Worm (Caenorhabditis elegans) whole organism, L3 larva: Measurements from ENCODE around the gene dim-1.
A peak's percentile ranks its signal among the peaks of the same experiment; 100 is the strongest.

Source experiments
- ZK546.5 ChIP-seq: sonication (generic microtip); optimal IDR thresholded peaks from 2 replicates; lab custom pipeline; 2017; ENCODE audit warnings: missing biosample characterization, missing genetic modification characterization
- aly-2 ChIP-seq: fragments of 150-350 bp; optimal IDR thresholded peaks from 2 replicates; lab custom pipeline; 2014; ENCODE audit warnings: missing biosample characterization, missing genetic modification characterization
- ama-1 ChIP-seq: fragments of 150-350 bp; optimal IDR thresholded peaks from 2 replicates; lab custom pipeline; 2018
- ceh-16 ChIP-seq: sonication (generic microtip); optimal IDR thresholded peaks from 2 replicates; lab custom pipeline; 2017; ENCODE audit warnings: missing biosample characterization, missing genetic modification characterization
- ceh-28 ChIP-seq: fragments of 150-350 bp; optimal IDR thresholded peaks from 2 replicates; lab custom pipeline; 2014; ENCODE audit warnings: missing biosample characterization, missing genetic modification reagents, missing genetic modification characterization
- ceh-9 ChIP-seq: sonication (generic microtip); optimal IDR thresholded peaks from 2 replicates; lab custom pipeline; 2018; ENCODE audit warnings: missing biosample characterization, missing genetic modification characterization
- daf-12 ChIP-seq: fragments of 150-350 bp; optimal IDR thresholded peaks from 2 replicates; lab custom pipeline; 2014; ENCODE audit warnings: missing biosample characterization, missing genetic modification reagents, missing genetic modification characterization
- egl-27 ChIP-seq: sonication (generic microtip); optimal IDR thresholded peaks from 4 replicates; lab custom pipeline; 2017; ENCODE audit warnings: missing biosample characterization, missing genetic modification reagents, missing genetic modification characterization
- egl-5 ChIP-seq: fragments of 150-350 bp; optimal IDR thresholded peaks from 2 replicates; lab custom pipeline; 2017; ENCODE audit warnings: missing biosample characterization, missing genetic modification reagents, missing genetic modification characterization, inconsistent platforms
- elt-1 ChIP-seq: fragments of 150-350 bp; optimal IDR thresholded peaks from 2 replicates; lab custom pipeline; 2014; ENCODE audit warnings: missing biosample characterization, missing genetic modification characterization
- elt-2 ChIP-seq: sonication (generic microtip); optimal IDR thresholded peaks from 2 replicates; lab custom pipeline; 2016; ENCODE audit warnings: missing genetic modification reagents, mild to moderate bottlenecking, missing genetic modification characterization, missing compliant biosample characterization
- elt-3 ChIP-seq, 3 experiments: fragments of 150-350 bp in 1 of 3; sonication (generic microtip) in 2 of 3; optimal IDR thresholded peaks; 2 replicates in 2 of 3; 4 replicates in 1 of 3; lab custom pipeline; 2014 to 2017; ENCODE audit warnings: missing biosample characterization in 3 of 3, missing genetic modification characterization in 3 of 3
- fkh-10 ChIP-seq: sonication (generic microtip); optimal IDR thresholded peaks from 2 replicates; lab custom pipeline; 2017; ENCODE audit warnings: missing biosample characterization, missing genetic modification reagents, missing genetic modification characterization
- fkh-2 ChIP-seq: fragments of 150-350 bp; optimal IDR thresholded peaks from 2 replicates; lab custom pipeline; 2014; ENCODE audit warnings: missing biosample characterization, missing genetic modification reagents, missing genetic modification characterization
- fos-1 ChIP-seq: fragments of 150-350 bp; optimal IDR thresholded peaks from 2 replicates; lab custom pipeline; 2014; ENCODE audit warnings: missing biosample characterization, missing genetic modification characterization
- hmg-11 ChIP-seq: sonication (generic microtip); optimal IDR thresholded peaks from 2 replicates; lab custom pipeline; 2016; ENCODE audit warnings: missing genetic modification characterization, missing compliant biosample characterization
- jun-1 ChIP-seq: fragments of 150-350 bp; optimal IDR thresholded peaks from 2 replicates; lab custom pipeline; 2014; ENCODE audit warnings: missing biosample characterization, missing genetic modification reagents, missing genetic modification characterization
- lin-15B ChIP-seq: fragments of 150-350 bp; optimal IDR thresholded peaks from 2 replicates; lab custom pipeline; 2014; ENCODE audit warnings: missing biosample characterization, missing genetic modification characterization
- lin-39 ChIP-seq: fragments of 150-350 bp; optimal IDR thresholded peaks from 2 replicates; lab custom pipeline; 2018; ENCODE audit warnings: missing biosample characterization, missing genetic modification reagents, missing genetic modification characterization
- lsy-12 ChIP-seq: sonication (generic microtip); optimal IDR thresholded peaks from 2 replicates; lab custom pipeline; 2016; ENCODE audit warnings: mild to moderate bottlenecking, missing genetic modification characterization, missing compliant biosample characterization
- mdl-1 ChIP-seq: fragments of 150-350 bp; optimal IDR thresholded peaks from 2 replicates; lab custom pipeline; 2014; ENCODE audit warnings: missing biosample characterization, missing genetic modification characterization
- mml-1 ChIP-seq: fragments of 150-350 bp; sonication (generic microtip); optimal IDR thresholded peaks from 3 replicates; lab custom pipeline; 2014; ENCODE audit warnings: missing biosample characterization, missing genetic modification characterization
- nfya-1 ChIP-seq: sonication (generic microtip); optimal IDR thresholded peaks from 2 replicates; lab custom pipeline; 2017; ENCODE audit warnings: missing genetic modification characterization, mild to moderate bottlenecking, missing compliant biosample characterization, antibody characterized with exemption, moderate library complexity; ENCODE audit not compliant: insufficient read depth
- nhr-11 ChIP-seq: fragments of 150-350 bp; optimal IDR thresholded peaks from 2 replicates; lab custom pipeline; 2014; ENCODE audit warnings: missing biosample characterization, missing genetic modification characterization
- nhr-12 ChIP-seq: fragments of 150-350 bp; optimal IDR thresholded peaks from 2 replicates; lab custom pipeline; 2014; ENCODE audit warnings: missing biosample characterization, missing genetic modification characterization
- nhr-23 ChIP-seq: fragments of 150-350 bp; optimal IDR thresholded peaks from 2 replicates; lab custom pipeline; 2014; ENCODE audit warnings: missing biosample characterization, missing genetic modification reagents, missing genetic modification characterization
- nhr-25 ChIP-seq: sonication (generic microtip); optimal IDR thresholded peaks from 2 replicates; lab custom pipeline; 2017; ENCODE audit warnings: missing biosample characterization, missing genetic modification characterization
- nhr-43 ChIP-seq: sonication (generic microtip); optimal IDR thresholded peaks from 2 replicates; lab custom pipeline; 2016; ENCODE audit warnings: mild to moderate bottlenecking, missing genetic modification characterization, missing compliant biosample characterization; ENCODE audit not compliant: poor library complexity, severe bottlenecking
- nhr-67 ChIP-seq: fragments of 150-350 bp; optimal IDR thresholded peaks from 2 replicates; lab custom pipeline; 2014; ENCODE audit warnings: missing biosample characterization, missing genetic modification characterization
- nhr-76 ChIP-seq: fragments of 150-350 bp; sonication (generic microtip); optimal IDR thresholded peaks from 5 replicates; lab custom pipeline; 2014; ENCODE audit warnings: missing biosample characterization, missing genetic modification characterization
- nhr-77 ChIP-seq: fragments of 150-350 bp; optimal IDR thresholded peaks from 2 replicates; lab custom pipeline; 2014; ENCODE audit warnings: missing biosample characterization, missing genetic modification characterization
- pha-4 ChIP-seq: fragments of 150-350 bp; optimal IDR thresholded peaks from 2 replicates; lab custom pipeline; 2014; ENCODE audit warnings: missing biosample characterization, missing genetic modification reagents, missing genetic modification characterization
- pqm-1 ChIP-seq: fragments of 150-350 bp; optimal IDR thresholded peaks from 2 replicates; lab custom pipeline; 2017; ENCODE audit warnings: missing biosample characterization, missing genetic modification characterization, inconsistent platforms
- skn-1 ChIP-seq: fragments of 150-350 bp; optimal IDR thresholded peaks from 2 replicates; lab custom pipeline; 2014; ENCODE audit warnings: missing biosample characterization, missing genetic modification characterization
- snpc-4 ChIP-seq: fragments of 150-350 bp; optimal IDR thresholded peaks from 2 replicates; lab custom pipeline; 2014; ENCODE audit warnings: missing biosample characterization, missing genetic modification characterization
- unc-62 ChIP-seq: fragments of 150-350 bp; sonication (generic microtip); optimal IDR thresholded peaks from 4 replicates; lab custom pipeline; 2014; ENCODE audit warnings: missing biosample characterization, missing genetic modification reagents, missing genetic modification characterization
- zag-1 ChIP-seq: fragments of 150-350 bp; optimal IDR thresholded peaks from 2 replicates; lab custom pipeline; 2014; ENCODE audit warnings: missing biosample characterization, missing genetic modification characterization
- ztf-11 ChIP-seq: fragments of 150-350 bp; optimal IDR thresholded peaks from 2 replicates; lab custom pipeline; 2014; ENCODE audit warnings: missing biosample characterization, missing genetic modification characterization

The dim-1 gene

DNA sequence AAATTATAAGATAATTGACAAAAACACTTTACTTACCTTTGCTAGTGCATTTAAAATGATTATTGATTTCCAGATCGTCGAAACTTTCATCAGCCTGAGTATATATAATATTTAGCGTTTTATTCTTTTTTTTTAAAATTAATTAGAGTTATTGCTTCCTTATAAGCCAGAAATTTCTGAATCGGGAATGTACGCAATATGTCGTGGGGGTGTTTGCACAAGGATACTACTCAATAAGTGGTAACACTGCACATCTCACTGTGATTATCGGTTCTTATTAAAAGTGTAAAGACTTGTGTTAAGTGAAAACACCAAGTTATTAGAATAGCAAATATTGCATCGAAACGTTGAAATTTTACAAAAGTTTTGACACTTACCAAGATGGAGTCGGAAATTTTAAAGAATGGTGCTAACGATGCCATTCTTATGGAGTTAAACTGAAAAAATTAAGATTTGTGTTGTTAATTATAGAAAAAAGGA, at the start of gene dim-1:
dim-1 (minus strand) TSS at position 430 of the 480 bp plus-strand sequence.
- peak; percentile 10 for TF ChIP-seq nfya-1 (tag; lab: Kevin White, UChicago)
- no peak for TF ChIP-seq lin-15B (tag; lab: Kevin White, UChicago)
- no peak for TF ChIP-seq nhr-25 (tag; lab: Kevin White, UChicago)
- no peak for TF ChIP-seq egl-27 (tag; lab: Kevin White, UChicago)
- no peak for TF ChIP-seq fkh-2 (tag; lab: Kevin White, UChicago)
- TF ChIP-seq ceh-28 (tag; lab: Kevin White, UChicago): peak; percentile 57
- no peak for TF ChIP-seq pha-4 (tag; lab: Kevin White, UChicago)
- TF ChIP-seq snpc-4 (tag; lab: Kevin White, UChicago): peak; percentile 0
- TF ChIP-seq ceh-16: no peak
- TF ChIP-seq unc-62: no peak
- TF ChIP-seq ZK546.5 (tag; lab: Kevin White, UChicago): no peak
- no peak for TF ChIP-seq fos-1
- no peak for TF ChIP-seq nhr-12
- no peak for TF ChIP-seq ama-1 (lab: Kevin White, UChicago)

- TF ChIP-seq nhr-43 (tag; lab: Kevin White, UChicago) (peak; percentile 57), elt-2 (tag; lab: Kevin White, UChicago) (no peak), nhr-25 (tag; lab: Kevin White, UChicago) (peak; percentile 24), fkh-2 (tag; lab: Kevin White, UChicago) (no peak), ceh-28 (tag; lab: Kevin White, UChicago) (peak; percentile 51), lin-15B (tag; lab: Kevin White, UChicago) (no peak), jun-1 (tag; lab: Kevin White, UChicago) (peak; percentile 13), hmg-11 (tag; lab: Kevin White, UChicago) (peak; percentile 49), nfya-1 (tag; lab: Kevin White, UChicago) (peak; percentile 6)
Observed at ce11 chrX:8103899-8104298, 45.9 kb upstream of the dim-1 start, which contains the start of gene K07E3.2. Gene K07E3.2 (plus strand): TSS chrX:8104298.

- no peak for TF ChIP-seq nhr-77 (tag; lab: Kevin White, UChicago)
- TF ChIP-seq elt-2 (tag; lab: Kevin White, UChicago): peak; percentile 85
- no peak for TF ChIP-seq nhr-12
- peak; percentile 46 for TF ChIP-seq pqm-1 (tag; lab: Kevin White, UChicago)
- no peak for TF ChIP-seq ceh-9 (tag; lab: Kevin White, UChicago)
- TF ChIP-seq, all 47 proteins: peak for 2
Observed at ce11 chrX:8098813-8099360, 40.9 kb upstream of the dim-1 start, which contains the start of gene catp-5. Gene catp-5 (minus strand): TSS chrX:8098863.

DNA sequence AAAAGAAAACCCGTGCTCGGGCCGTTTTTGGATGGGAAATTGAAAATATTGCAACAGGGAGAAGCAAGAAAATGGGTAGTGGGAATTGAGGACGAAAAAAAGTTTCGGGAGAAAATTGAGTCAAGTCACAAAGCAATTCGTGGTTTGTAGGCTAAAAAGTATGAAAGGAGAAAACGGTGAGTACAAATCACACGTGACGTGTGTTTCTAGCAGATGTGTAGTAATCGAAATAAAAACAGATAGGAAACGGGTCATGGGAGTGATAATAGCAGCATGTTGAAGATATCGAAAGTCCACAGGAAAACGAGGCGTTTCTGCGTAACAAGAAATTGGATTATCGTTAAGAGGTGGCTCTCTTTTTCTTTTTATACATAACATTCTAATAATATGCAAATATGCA, 31.9 kb upstream of the dim-1 start:
- TF ChIP-seq nhr-77 (tag; lab: Kevin White, UChicago) (no peak), nhr-43 (tag; lab: Kevin White, UChicago) (peak; percentile 50), nhr-11 (tag; lab: Kevin White, UChicago) (peak; percentile 77), elt-2 (tag; lab: Kevin White, UChicago) (peak; percentile 30), nhr-76 (tag; lab: Kevin White, UChicago) (no peak), fkh-10 (GFP tag; lab: Kevin White, UChicago) (peak; percentile 31), nfya-1 (tag; lab: Kevin White, UChicago) (peak; percentile 12)

- no peak for TF ChIP-seq elt-1 (tag; lab: Kevin White, UChicago)
- TF ChIP-seq ceh-16: no peak
- TF ChIP-seq aly-2 (tag; lab: Kevin White, UChicago): no peak
- TF ChIP-seq nhr-12: no peak
- peak; percentile 11 for TF ChIP-seq jun-1 (tag; lab: Kevin White, UChicago)
- TF ChIP-seq ceh-9 (tag; lab: Kevin White, UChicago): no peak
- no peak for TF ChIP-seq daf-12
- no peak for TF ChIP-seq lin-39 (tag; lab: Kevin White, UChicago)
- no peak for TF ChIP-seq nhr-23 (tag; lab: Kevin White, UChicago)
- TF ChIP-seq nhr-25 (tag; lab: Kevin White, UChicago): peak; percentile 73
- TF ChIP-seq egl-27 (tag; lab: Kevin White, UChicago): no peak
- no peak for TF ChIP-seq mml-1 (tag; lab: Kevin White, UChicago)
- TF ChIP-seq nhr-43 (tag; lab: Kevin White, UChicago): peak; percentile 52
- TF ChIP-seq pha-4 (tag; lab: Kevin White, UChicago): peak; percentile 47
- TF ChIP-seq egl-5 (tag; lab: Kevin White, UChicago): no peak
- no peak for TF ChIP-seq fkh-10 (GFP tag; lab: Kevin White, UChicago)
- no peak for TF ChIP-seq elt-3 (tag; optimal IDR thresholded peaks at IDR 0.05; lab: Kevin White, UChicago)
- TF ChIP-seq zag-1 (tag; lab: Kevin White, UChicago): no peak
- TF ChIP-seq fkh-2 (tag; lab: Kevin White, UChicago): no peak
- no peak for TF ChIP-seq nhr-11 (tag; lab: Kevin White, UChicago)
- no peak for TF ChIP-seq ceh-28 (tag; lab: Kevin White, UChicago)
- TF ChIP-seq lsy-12 (tag; lab: Kevin White, UChicago): no peak
- no peak for TF ChIP-seq skn-1
- TF ChIP-seq ama-1 (lab: Kevin White, UChicago): no peak
- TF ChIP-seq unc-62: no peak
- no peak for TF ChIP-seq nhr-67 (tag; lab: Kevin White, UChicago)
- no peak for TF ChIP-seq ztf-11 (tag; lab: Kevin White, UChicago)
- TF ChIP-seq mdl-1 (tag; lab: Kevin White, UChicago): no peak
- TF ChIP-seq nhr-76 (tag; lab: Kevin White, UChicago): no peak
- TF ChIP-seq pqm-1 (tag; lab: Kevin White, UChicago): peak; percentile 63
Observed at ce11 chrX:8089266-8089909, 31.4 kb upstream of the dim-1 start.
